Fruit fly (Drosophila melanogaster) whole organism, pupa: Measurements from ENCODE around the gene CG17660.
A peak's percentile ranks its signal among the peaks of the same experiment; 100 is the strongest.

Experiments used
- CG10348 ChIP-seq: fragments of 200-800 bp; sonication (Bioruptor generic); IDR thresholded peaks from 2 replicates; pipeline ENCODE4 v1.3.6; 2022; ENCODE audit warnings: missing biosample characterization, missing genetic modification characterization
- CG12605 ChIP-seq: fragments of 200-800 bp; sonication (Bioruptor generic); IDR thresholded peaks from 2 replicates; pipeline ENCODE4 v1.3.6; 2022; ENCODE audit warnings: missing biosample characterization, missing genetic modification characterization
- CG13204 ChIP-seq: fragments of 200-800 bp; sonication (Bioruptor generic); optimal IDR thresholded peaks from 2 replicates; lab custom pipeline; 2018; ENCODE audit warnings: missing biosample characterization, mild to moderate bottlenecking, missing genetic modification characterization, moderate library complexity
- CG14655 ChIP-seq: fragments of 200-800 bp; sonication (Bioruptor generic); optimal IDR thresholded peaks from 3 replicates; lab custom pipeline; 2017; ENCODE audit warnings: mild to moderate bottlenecking, missing biosample characterization, missing genetic modification reagents, missing genetic modification characterization
- CG15710 ChIP-seq: fragments of 200-800 bp; sonication (Bioruptor generic); optimal IDR thresholded peaks from 2 replicates; lab custom pipeline; 2018; ENCODE audit warnings: missing biosample characterization, mild to moderate bottlenecking, missing genetic modification characterization, moderate library complexity
- CG17806 ChIP-seq: fragments of 200-800 bp; sonication (Bioruptor generic); optimal IDR thresholded peaks from 2 replicates; lab custom pipeline; 2018; ENCODE audit warnings: missing biosample characterization, mild to moderate bottlenecking, missing genetic modification characterization, moderate library complexity
- CG32121 ChIP-seq: fragments of 200-800 bp; sonication (Bioruptor generic); IDR thresholded peaks from 2 replicates; pipeline ENCODE4 v1.3.6; 2022; ENCODE audit warnings: missing biosample characterization, missing genetic modification characterization
- CG34367 ChIP-seq: fragments of 200-800 bp; sonication (Bioruptor generic); optimal IDR thresholded peaks from 2 replicates; lab custom pipeline; 2018; ENCODE audit warnings: missing biosample characterization, mild to moderate bottlenecking, missing genetic modification characterization
- CG4496 ChIP-seq: fragments of 200-800 bp; sonication (Bioruptor generic); IDR thresholded peaks from 3 replicates; pipeline ENCODE4 v1.3.6; 2022; ENCODE audit warnings: missing biosample characterization, missing genetic modification characterization
- CG8159 ChIP-seq: fragments of 200-800 bp; sonication (Bioruptor generic); optimal IDR thresholded peaks from 3 replicates; lab custom pipeline; 2018; ENCODE audit warnings: missing biosample characterization, mild to moderate bottlenecking, missing genetic modification characterization, moderate library complexity
- CG8301 ChIP-seq: fragments of 200-800 bp; sonication (Bioruptor generic); optimal IDR thresholded peaks from 2 replicates; lab custom pipeline; 2018; ENCODE audit warnings: missing biosample characterization, mild to moderate bottlenecking, missing genetic modification characterization
- CG9948 ChIP-seq: fragments of 200-800 bp; sonication (Bioruptor generic); optimal IDR thresholded peaks from 2 replicates; lab custom pipeline; 2018; ENCODE audit warnings: missing biosample characterization, mild to moderate bottlenecking, missing genetic modification characterization, moderate library complexity
- D1 ChIP-seq: fragments of 200-800 bp; sonication (Bioruptor generic); optimal IDR thresholded peaks from 2 replicates; lab custom pipeline; 2018; ENCODE audit warnings: missing biosample characterization, mild to moderate bottlenecking, missing genetic modification characterization, moderate library complexity
- EcR ChIP-seq: fragments of 200-800 bp; sonication (Bioruptor generic); optimal IDR thresholded peaks from 3 replicates; lab custom pipeline; 2019; ENCODE audit warnings: missing biosample characterization, missing genetic modification characterization, mild to moderate bottlenecking, moderate library complexity, missing genetic modification reagents
- Ets98B ChIP-seq: fragments of 200-800 bp; sonication (Bioruptor generic); IDR thresholded peaks from 2 replicates; pipeline ENCODE4 v1.3.6; 2022; ENCODE audit warnings: missing biosample characterization, missing genetic modification characterization
- Pif1A ChIP-seq: fragments of 200-800 bp; sonication (Bioruptor generic); optimal IDR thresholded peaks from 3 replicates; lab custom pipeline; 2016; ENCODE audit warnings: missing biosample characterization, missing genetic modification characterization
- Pif1B ChIP-seq: fragments of 200-800 bp; sonication (Bioruptor generic); optimal IDR thresholded peaks from 3 replicates; lab custom pipeline; 2016; ENCODE audit warnings: missing biosample characterization, missing genetic modification characterization
- Snoo ChIP-seq: fragments of 200-800 bp; sonication (Bioruptor generic); optimal IDR thresholded peaks from 3 replicates; lab custom pipeline; 2017; ENCODE audit warnings: missing biosample characterization, mild to moderate bottlenecking, missing genetic modification characterization, inconsistent platforms
- fd96Ca ChIP-seq: fragments of 200-800 bp; sonication (Bioruptor generic); IDR thresholded peaks from 3 replicates; pipeline ENCODE4 v1.3.6; 2022; ENCODE audit warnings: missing biosample characterization, missing genetic modification characterization
- gl ChIP-seq: fragments of 200-800 bp; sonication (Bioruptor generic); optimal IDR thresholded peaks from 2 replicates; lab custom pipeline; 2018; ENCODE audit warnings: missing biosample characterization, mild to moderate bottlenecking, missing genetic modification characterization
- rn ChIP-seq: fragments of 200-800 bp; sonication (Bioruptor generic); IDR thresholded peaks from 2 replicates; pipeline ENCODE4 v1.3.6; 2022; ENCODE audit warnings: missing biosample characterization, missing genetic modification characterization

CG17660 gene

dm6 chr2L:1672111-1672718 is 38.0 kb downstream of the CG17660 start:
- TF ChIP-seq Pif1B (GFP tag; lab: Kevin White, UChicago) (no peak), rn (no peak), CG9948 (tag; lab: Kevin White, UChicago) (no peak), D1 (tag; lab: Kevin White, UChicago) (no peak), fd96Ca (GFP tag; lab: Robert Waterston, UW) (no peak), CG34367 (tag; lab: Kevin White, UChicago) (no peak), CG12605 (no peak), CG8159 (tag; lab: Kevin White, UChicago) (no peak), gl (no peak), Snoo (tag; lab: Kevin White, UChicago) (no peak), CG8301 (tag; lab: Kevin White, UChicago) (no peak), CG17806 (tag; lab: Kevin White, UChicago) (no peak), EcR (no peak)

DNA sequence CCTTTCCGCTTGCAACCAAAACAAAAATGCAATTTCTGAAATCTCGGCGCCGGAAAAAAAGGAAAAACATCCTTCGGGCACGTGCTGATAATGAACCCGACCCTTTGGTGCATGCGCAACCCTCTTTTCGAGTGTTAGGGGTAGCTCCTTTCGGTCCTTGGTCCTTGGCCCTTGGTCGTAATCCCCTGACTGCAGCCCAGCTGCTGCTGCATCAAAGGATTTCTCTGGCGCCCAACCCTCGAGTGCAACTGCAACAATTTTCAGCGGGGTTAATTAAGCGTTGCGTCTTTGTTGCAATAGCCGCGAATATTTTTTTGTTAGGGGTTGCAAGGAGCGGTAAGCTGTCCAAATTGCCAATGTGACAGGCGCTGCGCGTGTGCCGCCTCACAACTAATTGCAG is 39.8 kb downstream of the CG17660 start:
- no peak for TF ChIP-seq CG13204 (GFP tag; lab: Kevin White, UChicago)
- TF ChIP-seq CG15710 (tag; lab: Kevin White, UChicago) = no peak
- TF ChIP-seq Snoo (tag; lab: Kevin White, UChicago) = no peak
- no peak for TF ChIP-seq Pif1A
- TF ChIP-seq EcR = no peak
- no peak for TF ChIP-seq CG10348
- no peak for TF ChIP-seq fd96Ca (GFP tag; lab: Robert Waterston, UW)
- no peak for TF ChIP-seq CG32121 (GFP tag; lab: Robert Waterston, UW)
- no peak for TF ChIP-seq CG14655
- TF ChIP-seq D1 (tag; lab: Kevin White, UChicago) = no peak
- TF ChIP-seq rn = no peak
- TF ChIP-seq CG12605 = no peak
- TF ChIP-seq, all 21 proteins: peak for 0

DNA sequence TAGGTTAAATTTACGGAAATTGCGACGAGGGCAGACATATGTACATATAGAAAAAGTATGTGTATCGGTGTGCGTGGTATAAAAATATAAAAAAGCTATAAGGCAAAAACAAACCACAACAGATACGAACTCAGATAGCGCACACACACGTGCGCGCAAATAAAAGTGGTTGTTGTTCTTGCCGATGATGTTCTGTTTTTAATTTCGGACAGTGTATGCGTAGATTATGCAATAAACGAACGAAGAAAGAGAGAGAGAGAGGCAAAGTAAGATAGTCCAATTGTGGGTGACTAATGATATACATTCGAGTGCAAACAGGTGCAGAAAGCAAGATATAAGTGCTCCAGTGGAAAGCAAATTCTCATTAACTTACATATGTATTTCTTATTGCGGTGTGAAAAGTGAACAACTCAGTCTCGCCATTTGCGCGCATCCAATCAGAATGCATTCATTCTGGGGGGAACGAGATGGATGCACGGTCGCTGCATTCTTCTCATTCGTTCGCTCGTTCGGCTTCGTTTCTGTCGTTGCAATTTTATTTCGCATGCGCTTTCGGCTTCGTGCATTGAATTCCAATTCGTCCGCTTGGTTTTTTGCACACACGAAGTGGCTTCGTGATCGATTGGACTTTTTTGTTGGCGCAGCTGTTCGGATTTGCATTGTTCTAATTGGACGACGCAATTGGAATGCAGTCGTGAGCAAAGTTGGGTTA is 40.7 kb downstream of the CG17660 start:
- TF ChIP-seq CG32121 (GFP tag; lab: Robert Waterston, UW) (peak; percentile 65; the same call in 1 of the 2 replicates), fd96Ca (GFP tag; lab: Robert Waterston, UW) (peak; percentile 47; the same call in 2 of the 3 replicates), rn (no peak), CG8301 (tag; lab: Kevin White, UChicago) (no peak), CG10348 (no peak), CG13204 (GFP tag; lab: Kevin White, UChicago) (no peak), CG4496 (GFP tag; lab: Robert Waterston, UW) (peak; percentile 34; the same call in 1 of the 3 replicates), Snoo (tag; lab: Kevin White, UChicago) (no peak), Ets98B (GFP tag; lab: Robert Waterston, UW) (no peak), CG8159 (tag; lab: Kevin White, UChicago) (peak; percentile 14), CG14655 (peak; percentile 13), CG12605 (no peak; the same call in 1 of the 2 replicates), CG15710 (tag; lab: Kevin White, UChicago) (peak; percentile 36), Pif1B (GFP tag; lab: Kevin White, UChicago) (no peak), CG9948 (tag; lab: Kevin White, UChicago) (no peak), EcR (no peak), D1 (tag; lab: Kevin White, UChicago) (no peak), gl (peak; percentile 46), CG34367 (tag; lab: Kevin White, UChicago) (peak; percentile 14), Pif1A (no peak), CG17806 (tag; lab: Kevin White, UChicago) (no peak)

DNA sequence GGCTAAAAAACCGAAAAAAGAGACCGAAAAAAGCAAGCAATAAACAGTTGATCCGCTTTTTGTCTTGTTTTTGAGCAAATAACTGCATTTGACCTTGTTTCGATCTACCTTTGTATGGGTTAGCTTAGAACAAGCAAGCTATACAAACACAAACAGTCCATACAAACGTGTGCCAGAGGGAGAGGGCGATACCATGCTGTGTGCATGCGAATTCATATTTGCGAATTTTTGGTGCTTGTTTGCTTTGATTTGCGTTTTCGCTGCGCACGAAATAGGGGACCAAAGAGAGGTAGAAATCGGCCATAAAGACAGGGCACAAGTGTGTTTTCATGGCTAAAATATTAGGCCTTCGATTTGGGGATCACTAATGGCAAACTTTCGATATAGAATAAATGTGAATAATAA is 41.6 kb downstream of the CG17660 start:
- TF ChIP-seq rn = no peak
- TF ChIP-seq Snoo (tag; lab: Kevin White, UChicago) = peak; percentile 20
- TF ChIP-seq CG4496 (GFP tag; lab: Robert Waterston, UW) = no peak
- TF ChIP-seq Pif1A = no peak
- no peak for TF ChIP-seq CG32121 (GFP tag; lab: Robert Waterston, UW)
- TF ChIP-seq, all 21 proteins: peak for 1

DNA sequence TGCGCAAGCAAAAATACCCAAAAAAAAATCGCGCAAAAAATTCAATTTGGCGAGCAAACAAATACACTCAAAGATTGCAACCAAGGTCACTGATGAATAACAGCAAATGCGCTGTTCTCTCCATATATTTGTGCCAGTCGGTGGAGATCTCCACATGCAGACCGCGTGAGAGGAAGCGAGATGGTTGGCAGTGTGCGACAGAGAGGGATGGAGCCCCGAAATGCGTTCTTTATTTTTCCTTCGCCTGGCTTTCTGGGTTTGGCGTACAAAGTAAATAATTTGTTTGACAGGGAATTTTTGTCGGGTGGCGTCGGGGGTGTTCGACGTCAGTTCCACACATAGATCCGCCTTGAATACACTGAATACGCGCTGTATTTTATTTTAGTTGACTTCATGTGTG is 42.7 kb downstream of the CG17660 start:
- no peak for TF ChIP-seq CG9948 (tag; lab: Kevin White, UChicago)
- no peak for TF ChIP-seq Snoo (tag; lab: Kevin White, UChicago)
- no peak for TF ChIP-seq CG4496 (GFP tag; lab: Robert Waterston, UW)

dm6 chr2L:1666789-1667188 is 43.4 kb downstream of the CG17660 start:
- no peak for TF ChIP-seq CG9948 (tag; lab: Kevin White, UChicago)
- no peak for TF ChIP-seq CG10348
- TF ChIP-seq Ets98B (GFP tag; lab: Robert Waterston, UW) = no peak
- no peak for TF ChIP-seq CG34367 (tag; lab: Kevin White, UChicago)
- TF ChIP-seq CG4496 (GFP tag; lab: Robert Waterston, UW) = no peak
- TF ChIP-seq CG13204 (GFP tag; lab: Kevin White, UChicago) = no peak
- TF ChIP-seq fd96Ca (GFP tag; lab: Robert Waterston, UW) = no peak
- no peak for TF ChIP-seq Pif1A
